Fruit fly (Drosophila melanogaster) ovary, adult (tissue): ENCODE measurements around the gene CG32669.

Source experiments
- CG17801 ChIP-seq: fragments of 200-800 bp; optimal IDR thresholded peaks from 2 replicates; lab custom pipeline; 2019; ENCODE audit warnings: missing biosample characterization, mild to moderate bottlenecking, missing genetic modification characterization, moderate library complexity; ENCODE audit not compliant: partially characterized antibody

Gene CG32669

dm6 chrX:10844807-10845206 is at the start of gene CG32669:
CG32669 (minus strand) TSS chrX:10845081.
- no peak for TF ChIP-seq CG17801 (GFP tag; lab: Kevin White, UChicago)

dm6 chrX:10893208-10893607 is 48.3 kb upstream of the CG32669 start:
- TF ChIP-seq CG17801 (GFP tag; lab: Kevin White, UChicago): peak; percentile 40

- TF ChIP-seq CG17801 (GFP tag; lab: Kevin White, UChicago): no peak
Measured at dm6 chrX:10891150-10891549, 46.3 kb upstream of the CG32669 start, which contains the start of gene Ork1. Ork1 (minus strand) TSS chrX:10891250.

- TF ChIP-seq CG17801 (GFP tag; lab: Kevin White, UChicago): peak; percentile 47
Measured at dm6 chrX:10889955-10890617, 45.2 kb upstream of the CG32669 start.

dm6 chrX:10887643-10888042 is 42.8 kb upstream of the CG32669 start:
- no peak for TF ChIP-seq CG17801 (GFP tag; lab: Kevin White, UChicago)

dm6 chrX:10886418-10886817 is 41.5 kb upstream of the CG32669 start:
- TF ChIP-seq CG17801 (GFP tag; lab: Kevin White, UChicago): no peak

dm6 chrX:10883740-10884139 is 38.9 kb upstream of the CG32669 start:
- TF ChIP-seq CG17801 (GFP tag; lab: Kevin White, UChicago): no peak

- TF ChIP-seq CG17801 (GFP tag; lab: Kevin White, UChicago): no peak
Measured at dm6 chrX:10882786-10883185, 37.9 kb upstream of the CG32669 start.

- peak; percentile 9 for TF ChIP-seq CG17801 (GFP tag; lab: Kevin White, UChicago)
Measured at dm6 chrX:10877087-10877935, 32.4 kb upstream of the CG32669 start, which contains the start of gene CG1637. CG1637 (minus strand) TSS chrX:10877893.

- TF ChIP-seq CG17801 (GFP tag; lab: Kevin White, UChicago): no peak
Measured at dm6 chrX:10876451-10876850, 31.6 kb upstream of the CG32669 start.

dm6 chrX:10869045-10869444 is 24.2 kb upstream of the CG32669 start, which contains the start of gene CG2157:
CG2157 (plus strand) TSS chrX:10869284.
- TF ChIP-seq CG17801 (GFP tag; lab: Kevin White, UChicago): no peak

dm6 chrX:10867692-10868091 is 22.8 kb upstream of the CG32669 start:
- no peak for TF ChIP-seq CG17801 (GFP tag; lab: Kevin White, UChicago)

dm6 chrX:10865580-10866331 is 20.9 kb upstream of the CG32669 start:
- no peak for TF ChIP-seq CG17801 (GFP tag; lab: Kevin White, UChicago)

- no peak for TF ChIP-seq CG17801 (GFP tag; lab: Kevin White, UChicago)
Measured at dm6 chrX:10857853-10858252, 13.0 kb upstream of the CG32669 start.

dm6 chrX:10857376-10857775 is 12.5 kb upstream of the CG32669 start, which contains the start of the genes sofe and CG2186:
sofe (minus strand) TSS chrX:10857413.
CG2186 (plus strand) TSS chrX:10857655.
- TF ChIP-seq CG17801 (GFP tag; lab: Kevin White, UChicago): peak; percentile 63
